Fruit fly (Drosophila melanogaster) whole organism, embryonic: ENCODE results near the gene CG17325.
A peak's percentile ranks its signal among the peaks of the same experiment; 100 is the strongest.

Source experiments
- Adf1 ChIP-seq: fragments of 200-800 bp; sonication (Bioruptor generic); IDR thresholded peaks from 2 replicates; pipeline ENCODE4 v1.3.6; 2022; ENCODE audit warnings: missing biosample characterization, missing genetic modification characterization
- Antp ChIP-seq: fragments of 200-800 bp; sonication (Bioruptor generic); optimal IDR thresholded peaks from 3 replicates; lab custom pipeline; 2016; ENCODE audit warnings: missing biosample characterization, missing genetic modification characterization
- Bgb ChIP-seq: fragments of 200-800 bp; sonication (Bioruptor generic); IDR thresholded peaks from 2 replicates; pipeline ENCODE4 v1.3.6; 2022; ENCODE audit warnings: missing biosample characterization, missing genetic modification characterization; ENCODE audit not compliant: partially characterized antibody
- CG12155 ChIP-seq: fragments of 200-800 bp; sonication (Bioruptor generic); optimal IDR thresholded peaks from 3 replicates; lab custom pipeline; 2016; ENCODE audit warnings: missing biosample characterization, missing genetic modification characterization
- CG13296 ChIP-seq: fragments of 200-800 bp; sonication (Bioruptor generic); optimal IDR thresholded peaks from 3 replicates; lab custom pipeline; 2018; ENCODE audit warnings: missing biosample characterization, mild to moderate bottlenecking, missing genetic modification characterization
- CG13624 ChIP-seq: fragments of 200-800 bp; sonication (Bioruptor generic); optimal IDR thresholded peaks from 2 replicates; lab custom pipeline; 2016; ENCODE audit warnings: missing biosample characterization, missing genetic modification characterization
- CG14014 ChIP-seq: fragments of 200-800 bp; sonication (Bioruptor generic); IDR thresholded peaks from 2 replicates; pipeline ENCODE4 v1.3.6; 2022; ENCODE audit warnings: missing biosample characterization, missing genetic modification characterization
- CG14710 ChIP-seq: fragments of 200-800 bp; sonication (Bioruptor generic); optimal IDR thresholded peaks from 3 replicates; lab custom pipeline; 2019; ENCODE audit warnings: missing biosample characterization, mild to moderate bottlenecking, missing genetic modification characterization, moderate library complexity
- CG15479 ChIP-seq: fragments of 200-800 bp; sonication (Bioruptor generic); optimal IDR thresholded peaks from 3 replicates; lab custom pipeline; 2019; ENCODE audit warnings: missing biosample characterization, mild to moderate bottlenecking, missing genetic modification characterization, moderate library complexity
- CG15514 ChIP-seq: fragments of 200-800 bp; sonication (Bioruptor generic); optimal IDR thresholded peaks from 3 replicates; lab custom pipeline; 2017; ENCODE audit warnings: missing biosample characterization, missing genetic modification characterization, mild to moderate bottlenecking, moderate library complexity, missing genetic modification reagents
- CG18011 ChIP-seq: fragments of 200-800 bp; sonication (Bioruptor generic); optimal IDR thresholded peaks from 2 replicates; lab custom pipeline; 2017; ENCODE audit warnings: missing biosample characterization, missing genetic modification characterization, mild to moderate bottlenecking, moderate library complexity, missing genotype
- CG2116 ChIP-seq: fragments of 200-800 bp; sonication (Bioruptor generic); optimal IDR thresholded peaks from 3 replicates; lab custom pipeline; 2018; ENCODE audit warnings: missing biosample characterization, mild to moderate bottlenecking, missing genetic modification characterization
- CG2202 ChIP-seq: fragments of 200-800 bp; sonication (Bioruptor generic); optimal IDR thresholded peaks from 2 replicates; lab custom pipeline; 2018; ENCODE audit warnings: missing biosample characterization, mild to moderate bottlenecking, missing genetic modification characterization
- CG2875 ChIP-seq: fragments of 200-800 bp; sonication (Bioruptor generic); optimal IDR thresholded peaks from 2 replicates; lab custom pipeline; 2017; ENCODE audit warnings: missing biosample characterization, mild to moderate bottlenecking, missing genetic modification characterization, missing genetic modification reagents
- CG42726 ChIP-seq: fragments of 200-800 bp; sonication (Bioruptor generic); IDR thresholded peaks from 2 replicates; pipeline ENCODE4 v1.3.6; 2022; ENCODE audit warnings: missing biosample characterization, missing genetic modification characterization; ENCODE audit not compliant: partially characterized antibody
- CG6175 ChIP-seq: fragments of 200-800 bp; sonication (Bioruptor generic); IDR thresholded peaks from 3 replicates; pipeline ENCODE4 v1.3.6; 2022; ENCODE audit warnings: missing biosample characterization, missing genetic modification characterization
- CG7372 ChIP-seq: fragments of 200-800 bp; sonication (Bioruptor generic); IDR thresholded peaks from 2 replicates; pipeline ENCODE4 v1.3.6; 2022; ENCODE audit warnings: missing biosample characterization, missing genetic modification characterization
- CG7987 ChIP-seq: fragments of 200-800 bp; sonication (Bioruptor generic); optimal IDR thresholded peaks from 2 replicates; lab custom pipeline; 2018; ENCODE audit warnings: missing biosample characterization, mild to moderate bottlenecking, missing genetic modification characterization, moderate library complexity
- CG8944 ChIP-seq: fragments of 200-800 bp; sonication (Bioruptor generic); optimal IDR thresholded peaks from 3 replicates; lab custom pipeline; 2016; ENCODE audit warnings: missing biosample characterization, missing genetic modification characterization
- Deaf1 ChIP-seq: fragments of 200-800 bp; optimal IDR thresholded peaks from 3 replicates; lab custom pipeline; 2019; ENCODE audit warnings: missing biosample characterization, mild to moderate bottlenecking, missing genetic modification characterization, moderate library complexity
- Fer1 ChIP-seq: fragments of 200-800 bp; sonication (Bioruptor generic); optimal IDR thresholded peaks from 2 replicates; lab custom pipeline; 2017; ENCODE audit warnings: missing biosample characterization, mild to moderate bottlenecking, missing genetic modification characterization
- Fer2 ChIP-seq: fragments of 200-800 bp; sonication (Bioruptor generic); optimal IDR thresholded peaks from 2 replicates; lab custom pipeline; 2018; ENCODE audit warnings: missing biosample characterization, mild to moderate bottlenecking, missing genetic modification characterization, moderate library complexity
- HLH4C ChIP-seq: fragments of 200-800 bp; sonication (Bioruptor generic); IDR thresholded peaks from 3 replicates; pipeline ENCODE4 v1.3.6; 2022; ENCODE audit warnings: missing biosample characterization, missing genetic modification characterization; ENCODE audit not compliant: partially characterized antibody
- Hr51 ChIP-seq, 2 experiments: fragments of 200-800 bp; sonication (Bioruptor generic); optimal IDR thresholded peaks; 2 replicates in 1 of 2; 3 replicates in 1 of 2; lab custom pipeline; 2016 to 2018; ENCODE audit warnings: missing biosample characterization in 2 of 2, missing genetic modification characterization in 2 of 2, mild to moderate bottlenecking in 1 of 2, moderate library complexity in 1 of 2
- Jarid2 ChIP-seq: fragments of 200-800 bp; sonication (Bioruptor generic); optimal IDR thresholded peaks from 3 replicates; lab custom pipeline; 2017; ENCODE audit warnings: mild to moderate bottlenecking, missing biosample characterization, missing genetic modification reagents, missing genetic modification characterization
- Med ChIP-seq: fragments of 200-800 bp; sonication (Bioruptor generic); peaks from one replicate; lab custom pipeline; 2016; ENCODE audit warnings: missing biosample characterization, missing genetic modification characterization, mild to moderate bottlenecking, inconsistent platforms, moderate library complexity
- Opbp ChIP-seq: fragments of 200-800 bp; sonication (Bioruptor generic); IDR thresholded peaks from 3 replicates; pipeline ENCODE4 v1.3.6; 2022; ENCODE audit warnings: missing biosample characterization, missing genetic modification characterization; ENCODE audit not compliant: partially characterized antibody
- Pdp1 ChIP-seq, 2 experiments: fragments of 200-800 bp; sonication (Bioruptor generic); optimal IDR thresholded peaks; 3 replicates each; lab custom pipeline; 2016; ENCODE audit warnings: missing biosample characterization in 2 of 2, missing genetic modification characterization in 2 of 2, mild to moderate bottlenecking in 1 of 2, moderate library complexity in 1 of 2
- Spps ChIP-seq: fragments of 200-800 bp; sonication (Bioruptor generic); optimal IDR thresholded peaks from 2 replicates; lab custom pipeline; 2018; ENCODE audit warnings: missing biosample characterization, mild to moderate bottlenecking, missing genetic modification characterization
- Vsx1 ChIP-seq: fragments of 200-800 bp; sonication (Bioruptor generic); optimal IDR thresholded peaks from 2 replicates; lab custom pipeline; 2017; ENCODE audit warnings: missing biosample characterization, mild to moderate bottlenecking, missing genetic modification characterization, missing genetic modification reagents
- abd-A ChIP-seq: fragments of 200-800 bp; sonication (Bioruptor generic); optimal IDR thresholded peaks from 3 replicates; lab custom pipeline; 2019; ENCODE audit warnings: missing biosample characterization, mild to moderate bottlenecking, missing genetic modification characterization, moderate library complexity
- ara ChIP-seq: fragments of 200-800 bp; sonication (Bioruptor generic); IDR thresholded peaks from 2 replicates; pipeline ENCODE4 v1.3.6; 2022; ENCODE audit warnings: missing biosample characterization, missing genetic modification characterization
- az2 ChIP-seq: fragments of 200-800 bp; sonication (Bioruptor generic); optimal IDR thresholded peaks from 3 replicates; lab custom pipeline; 2016; ENCODE audit warnings: missing biosample characterization, missing genetic modification characterization
- disco-r ChIP-seq: fragments of 200-800 bp; sonication (Bioruptor generic); optimal IDR thresholded peaks from 2 replicates; lab custom pipeline; 2016; ENCODE audit warnings: missing biosample characterization, missing genetic modification characterization
- dpn ChIP-seq, 2 experiments: fragments of 200-800 bp; sonication (Bioruptor generic); optimal IDR thresholded peaks; 3 replicates each; lab custom pipeline; 2016; ENCODE audit warnings: missing biosample characterization in 2 of 2, missing genetic modification characterization in 2 of 2
- ewg ChIP-seq: fragments of 200-800 bp; sonication (Bioruptor generic); optimal IDR thresholded peaks from 3 replicates; lab custom pipeline; 2017; ENCODE audit warnings: mild to moderate bottlenecking, missing biosample characterization, missing genetic modification reagents, missing genetic modification characterization
- fd96Cb ChIP-seq: fragments of 200-800 bp; sonication (Bioruptor generic); optimal IDR thresholded peaks from 2 replicates; lab custom pipeline; 2018; ENCODE audit warnings: missing biosample characterization, mild to moderate bottlenecking, missing genetic modification characterization, moderate library complexity
- ftz-f1 ChIP-seq: fragments of 200-800 bp; sonication (Bioruptor generic); optimal IDR thresholded peaks from 2 replicates; lab custom pipeline; 2016; ENCODE audit warnings: missing biosample characterization, missing genetic modification characterization
- gem ChIP-seq: fragments of 200-800 bp; sonication (Bioruptor generic); optimal IDR thresholded peaks from 2 replicates; lab custom pipeline; 2019; ENCODE audit warnings: missing biosample characterization, mild to moderate bottlenecking, missing genetic modification characterization, moderate library complexity
- ham ChIP-seq: fragments of 200-800 bp; sonication (Bioruptor generic); IDR thresholded peaks from 2 replicates; pipeline ENCODE4 v1.3.6; 2022; ENCODE audit warnings: missing biosample characterization, missing genetic modification characterization
- hb ChIP-seq: fragments of 200-800 bp; sonication (Bioruptor generic); IDR thresholded peaks from 3 replicates; pipeline ENCODE4 v1.3.6; 2022; ENCODE audit warnings: missing biosample characterization, missing genetic modification characterization; ENCODE audit not compliant: partially characterized antibody
- her ChIP-seq: fragments of 200-800 bp; sonication (Bioruptor generic); optimal IDR thresholded peaks from 2 replicates; lab custom pipeline; 2016; ENCODE audit warnings: missing biosample characterization, missing genetic modification characterization
- kni ChIP-seq: fragments of 200-800 bp; sonication (Bioruptor generic); optimal IDR thresholded peaks from 3 replicates; lab custom pipeline; 2017; ENCODE audit warnings: mild to moderate bottlenecking, missing biosample characterization, missing genetic modification reagents, missing genetic modification characterization
- p53 ChIP-seq: fragments of 200-800 bp; sonication (Bioruptor generic); optimal IDR thresholded peaks from 2 replicates; lab custom pipeline; 2016; ENCODE audit warnings: missing biosample characterization, missing genetic modification characterization
- stc ChIP-seq: fragments of 200-800 bp; sonication (Bioruptor generic); IDR thresholded peaks from 2 replicates; pipeline ENCODE4 v1.3.6; 2022; ENCODE audit warnings: missing biosample characterization, missing genetic modification characterization
- sug ChIP-seq: fragments of 200-800 bp; optimal IDR thresholded peaks from 2 replicates; lab custom pipeline; 2019; ENCODE audit warnings: missing biosample characterization, mild to moderate bottlenecking, missing genetic modification characterization, moderate library complexity
- tll ChIP-seq, 2 experiments: fragments of 200-800 bp in 1 of 2; fragments of >200 bp in 1 of 2; sonication (Bioruptor generic) in 1 of 2; optimal IDR thresholded peaks; 2 replicates each; lab custom pipeline; 2017 to 2019; ENCODE audit warnings: missing biosample characterization in 2 of 2, missing genetic modification characterization in 2 of 2, mild to moderate bottlenecking in 1 of 2, moderate library complexity in 1 of 2
- trh ChIP-seq: fragments of 200-800 bp; sonication (Bioruptor generic); optimal IDR thresholded peaks from 2 replicates; lab custom pipeline; 2016; ENCODE audit warnings: missing biosample characterization, missing genetic modification characterization

Gene CG17325

DNA sequence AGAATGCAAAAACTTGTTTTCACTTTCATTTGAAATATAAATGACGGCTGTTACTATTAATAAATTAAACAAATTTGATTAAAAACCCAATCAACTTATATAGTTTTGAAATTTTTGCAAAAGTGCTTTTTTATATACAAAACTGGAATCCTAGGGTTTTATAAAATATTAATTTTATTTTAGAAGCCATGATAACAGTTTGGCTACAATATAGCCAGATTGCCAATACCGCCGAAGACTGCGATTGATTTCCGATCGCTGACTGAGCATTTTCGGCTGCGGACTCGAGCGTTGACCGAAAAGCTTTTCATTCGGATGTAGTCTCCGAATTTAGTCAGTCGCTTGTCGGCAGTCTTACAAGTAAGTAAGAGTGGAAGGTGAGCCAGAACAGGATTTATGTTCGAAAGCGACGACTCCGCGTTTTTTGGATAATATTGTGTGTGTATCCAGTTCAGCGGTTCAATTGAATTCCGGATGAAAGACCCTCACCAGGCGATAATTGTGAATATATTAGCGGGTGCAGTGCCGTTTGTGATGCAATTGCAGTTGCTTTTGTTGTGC lies 10.9 kb downstream of the CG17325 start, which contains the start of gene Ugt36D1 (continued):
- TF ChIP-seq HLH4C (GFP tag; lab: Robert Waterston, UW) (no peak), az2 (GFP tag; lab: Kevin White, UChicago) (no peak), CG8944 (GFP tag; lab: Kevin White, UChicago) (no peak), Adf1 (GFP tag; lab: Robert Waterston, UW) (peak; percentile 29; the same call in 1 of the 2 replicates), ewg (peak; percentile 13), Deaf1 (tag; lab: Kevin White, UChicago) (peak; percentile 98), CG15479 (GFP tag; lab: Kevin White, UChicago) (no peak), tll (GFP tag; optimal IDR thresholded peaks at IDR 0.05; lab: Kevin White, UChicago) (no peak), Med (GFP tag; lab: Kevin White, UChicago) (peak; percentile 88), stc (GFP tag; lab: Robert Waterston, UW) (peak; percentile 23; the same call in 1 of the 2 replicates), her (GFP tag; lab: Kevin White, UChicago) (no peak), CG2202 (tag; lab: Kevin White, UChicago) (no peak), CG13296 (GFP tag; lab: Kevin White, UChicago) (peak; percentile 21), Spps (tag; lab: Kevin White, UChicago) (no peak), Vsx1 (GFP tag; lab: Kevin White, UChicago) (no peak), CG15514 (GFP tag; lab: Kevin White, UChicago) (peak; percentile 52), CG14014 (GFP tag; lab: Robert Waterston, UW) (0 out of 2 replicates have a peak, but pooled peaks have one; percentile 23), ftz-f1 (peak; percentile 53), CG2875 (GFP tag; lab: Kevin White, UChicago) (no peak), disco-r (GFP tag; lab: Kevin White, UChicago) (no peak), CG2116 (GFP tag; lab: Kevin White, UChicago) (no peak), gem (tag; lab: Kevin White, UChicago) (no peak), CG6175 (GFP tag; lab: Robert Waterston, UW) (0 out of 3 replicates have a peak, but pooled peaks have one; percentile 11), fd96Cb (tag; lab: Kevin White, UChicago) (no peak), Antp (no peak), abd-A (tag; lab: Kevin White, UChicago) (peak; percentile 18), Jarid2 (peak; percentile 83), CG13624 (GFP tag; lab: Kevin White, UChicago) (no peak), ara (GFP tag; lab: Robert Waterston, UW) (no peak), Fer1 (no peak), CG18011 (GFP tag; lab: Kevin White, UChicago) (no peak), CG14710 (tag; lab: Kevin White, UChicago) (peak; percentile 10), hb (no peak), Opbp (GFP tag; lab: Robert Waterston, UW) (0 out of 3 replicates have a peak, but pooled peaks have one; percentile 31), trh (GFP tag; lab: Kevin White, UChicago) (no peak), sug (tag; lab: Kevin White, UChicago) (peak; percentile 1), CG12155 (GFP tag; lab: Kevin White, UChicago) (no peak), dpn (GFP tag; optimal IDR thresholded peaks at IDR 0.05; lab: Kevin White, UChicago) (peak in 1 of 2 experiments; percentile 0), p53 (GFP tag; lab: Kevin White, UChicago) (peak; percentile 2), Hr51 (GFP tag; optimal IDR thresholded peaks at IDR 0.05; lab: Kevin White, UChicago) (no peak), ham (GFP tag; lab: Robert Waterston, UW) (no peak), Pdp1 (GFP tag; optimal IDR thresholded peaks at IDR 0.05; lab: Kevin White, UChicago) (peak in 1 of 2 experiments; percentile 80), CG7372 (GFP tag; lab: Robert Waterston, UW) (no peak), kni (peak; percentile 36), Bgb (GFP tag; lab: Robert Waterston, UW) (peak; percentile 52), CG42726 (GFP tag; lab: Robert Waterston, UW) (peak; percentile 66), Fer2 (no peak), CG7987 (peak; percentile 31)
